Fruit fly (Drosophila melanogaster) whole organism, adult: ENCODE measurements around the gene VhaAC39-1.

ENCODE experiments used
- CG11617 ChIP-seq: fragments of 200-800 bp; sonication (Bioruptor generic); optimal IDR thresholded peaks from 2 replicates; lab custom pipeline; 2017; ENCODE audit warnings: mild to moderate bottlenecking, missing biosample characterization, missing genetic modification reagents, missing genetic modification characterization
- CG12768 ChIP-seq: fragments of 200-800 bp; sonication (Bioruptor generic); optimal IDR thresholded peaks from 2 replicates; lab custom pipeline; 2017; ENCODE audit warnings: missing biosample characterization, missing genetic modification characterization, mild to moderate bottlenecking, moderate library complexity, missing genetic modification reagents
- CG14711 ChIP-seq: fragments of 200-800 bp; sonication (Bioruptor generic); optimal IDR thresholded peaks from 2 replicates; lab custom pipeline; 2018; ENCODE audit warnings: missing biosample characterization, mild to moderate bottlenecking, missing genetic modification characterization, moderate library complexity
- CG1620 ChIP-seq: fragments of 200-800 bp; sonication (Bioruptor generic); optimal IDR thresholded peaks from 2 replicates; lab custom pipeline; 2016; ENCODE audit warnings: missing biosample characterization, missing genetic modification characterization
- CG33017 ChIP-seq: fragments of 200-800 bp; sonication (Bioruptor generic); optimal IDR thresholded peaks from 2 replicates; lab custom pipeline; 2018; ENCODE audit warnings: missing biosample characterization, mild to moderate bottlenecking, missing genetic modification characterization, moderate library complexity
- CG5204 ChIP-seq: fragments of 200-800 bp; sonication (Bioruptor generic); optimal IDR thresholded peaks from 2 replicates; lab custom pipeline; 2016; ENCODE audit warnings: missing biosample characterization, missing genetic modification characterization
- CG7045 ChIP-seq: fragments of 200-800 bp; sonication (Bioruptor generic); optimal IDR thresholded peaks from 2 replicates; lab custom pipeline; 2017; ENCODE audit warnings: missing biosample characterization, mild to moderate bottlenecking, missing genetic modification characterization
- CG7101 ChIP-seq: fragments of 200-800 bp; sonication (Bioruptor generic); optimal IDR thresholded peaks from 2 replicates; lab custom pipeline; 2018; ENCODE audit warnings: missing biosample characterization, mild to moderate bottlenecking, missing genetic modification characterization, moderate library complexity
- Clk ChIP-seq: fragments of 200-800 bp; sonication (Bioruptor generic); optimal IDR thresholded peaks from 2 replicates; lab custom pipeline; 2017; ENCODE audit warnings: missing biosample characterization, missing genetic modification characterization
- Crg-1 ChIP-seq: fragments of 200-800 bp; sonication (Bioruptor generic); optimal IDR thresholded peaks from 2 replicates; lab custom pipeline; 2016; ENCODE audit warnings: missing biosample characterization, missing genetic modification characterization
- Hr96 ChIP-seq: fragments of 200-800 bp; sonication (Bioruptor generic); optimal IDR thresholded peaks from 2 replicates; lab custom pipeline; 2016; ENCODE audit warnings: missing biosample characterization, missing genetic modification characterization
- Mnt ChIP-seq: fragments of 200-800 bp; sonication (Bioruptor generic); optimal IDR thresholded peaks from 2 replicates; lab custom pipeline; 2016; ENCODE audit warnings: missing biosample characterization, mild to moderate bottlenecking, missing genetic modification characterization
- bab1 ChIP-seq: fragments of 200-800 bp; sonication (Bioruptor generic); optimal IDR thresholded peaks from 3 replicates; lab custom pipeline; 2019; ENCODE audit warnings: missing biosample characterization, mild to moderate bottlenecking, missing genetic modification characterization, moderate library complexity
- cic ChIP-seq: fragments of 200-800 bp; sonication (Bioruptor generic); optimal IDR thresholded peaks from 2 replicates; lab custom pipeline; 2017; ENCODE audit warnings: missing biosample characterization, mild to moderate bottlenecking, missing genetic modification characterization, moderate library complexity
- cnc ChIP-seq, 2 experiments: fragments of >200 bp; optimal IDR thresholded peaks; 2 replicates each; lab custom pipeline; 2017
- kay ChIP-seq: fragments of 200-800 bp; sonication (Bioruptor generic); peaks from one replicate; lab custom pipeline; 2016; ENCODE audit warnings: missing biosample characterization, missing genetic modification characterization, borderline replicate concordance
- ovo ChIP-seq: fragments of 200-800 bp; sonication (Bioruptor generic); optimal IDR thresholded peaks from 2 replicates; lab custom pipeline; 2016; ENCODE audit warnings: missing biosample characterization, missing genetic modification characterization
- pad ChIP-seq: fragments of 200-800 bp; sonication (Bioruptor generic); optimal IDR thresholded peaks from 3 replicates; lab custom pipeline; 2017; ENCODE audit warnings: missing biosample characterization, missing genetic modification characterization, mild to moderate bottlenecking, moderate library complexity, missing genetic modification reagents
- tj ChIP-seq: fragments of 200-800 bp; sonication (Bioruptor generic); optimal IDR thresholded peaks from 3 replicates; lab custom pipeline; 2017; ENCODE audit warnings: missing biosample characterization, mild to moderate bottlenecking, missing genetic modification characterization, moderate library complexity
- toe ChIP-seq: fragments of 200-800 bp; sonication (Bioruptor generic); optimal IDR thresholded peaks from 2 replicates; lab custom pipeline; 2016; ENCODE audit warnings: missing biosample characterization, missing genetic modification characterization

The VhaAC39-1 gene

dm6 chrX:3846393-3846792 is 34.2 kb upstream of the VhaAC39-1 start:
- no peak for TF ChIP-seq Crg-1
- TF ChIP-seq Clk (GFP tag; lab: Kevin White, UChicago), result no peak
- TF ChIP-seq tj (GFP tag; lab: Kevin White, UChicago), result no peak
- no peak for TF ChIP-seq cnc (optimal IDR thresholded peaks at IDR 0.05; lab: Kevin White, UChicago)
- TF ChIP-seq CG5204 (GFP tag; lab: Kevin White, UChicago), result no peak
- no peak for TF ChIP-seq pad (GFP tag; lab: Kevin White, UChicago)
- TF ChIP-seq CG1620, result no peak
- no peak for TF ChIP-seq cic (GFP tag; lab: Kevin White, UChicago)
- no peak for TF ChIP-seq CG12768
- TF ChIP-seq CG33017, result no peak

dm6 chrX:3849419-3850028 is 31.0 kb upstream of the VhaAC39-1 start:
- TF ChIP-seq tj (GFP tag; lab: Kevin White, UChicago), result peak; percentile 96
- TF ChIP-seq CG12768, result no peak

- TF ChIP-seq cnc (optimal IDR thresholded peaks at IDR 0.05; lab: Kevin White, UChicago), result no peak
- peak; percentile 33 for TF ChIP-seq cic (GFP tag; lab: Kevin White, UChicago)
- no peak for TF ChIP-seq pad (GFP tag; lab: Kevin White, UChicago)
These were observed 19.4 kb upstream of the VhaAC39-1 start for dm6 chrX:3861183-3861582.

dm6 chrX:3862319-3862919 is 18.1 kb upstream of the VhaAC39-1 start:
- TF ChIP-seq Crg-1 (no peak), CG1620 (no peak), toe (GFP tag; lab: Kevin White, UChicago) (peak; percentile 46), tj (GFP tag; lab: Kevin White, UChicago) (no peak), CG11617 (GFP tag; lab: Kevin White, UChicago) (no peak), kay (GFP tag; lab: Kevin White, UChicago) (no peak), Clk (GFP tag; lab: Kevin White, UChicago) (no peak), Hr96 (GFP tag; lab: Kevin White, UChicago) (peak; percentile 7), CG12768 (no peak), CG14711 (no peak), CG7045 (GFP tag; lab: Kevin White, UChicago) (peak; percentile 23), ovo (no peak), cnc (optimal IDR thresholded peaks at IDR 0.05; lab: Kevin White, UChicago) (peak in 1 of 2 experiments; percentile 23)

dm6 chrX:3866104-3866503 is 14.4 kb upstream of the VhaAC39-1 start:
- TF ChIP-seq CG7045 (GFP tag; lab: Kevin White, UChicago) (no peak), ovo (peak; percentile 39)

dm6 chrX:3866844-3867457 is 13.6 kb upstream of the VhaAC39-1 start:
- TF ChIP-seq Mnt (GFP tag; lab: Kevin White, UChicago), result no peak
- no peak for TF ChIP-seq cnc (optimal IDR thresholded peaks at IDR 0.05; lab: Kevin White, UChicago)
- TF ChIP-seq CG11617 (GFP tag; lab: Kevin White, UChicago), result no peak
- no peak for TF ChIP-seq cic (GFP tag; lab: Kevin White, UChicago)
- TF ChIP-seq Hr96 (GFP tag; lab: Kevin White, UChicago), result no peak
- no peak for TF ChIP-seq pad (GFP tag; lab: Kevin White, UChicago)
- TF ChIP-seq Clk (GFP tag; lab: Kevin White, UChicago), result no peak
- TF ChIP-seq bab1 (GFP tag; lab: Kevin White, UChicago), result no peak
- TF ChIP-seq Crg-1, result no peak

- TF ChIP-seq ovo (peak; percentile 87), pad (GFP tag; lab: Kevin White, UChicago) (peak; percentile 96), CG12768 (no peak)
These were observed 12.8 kb upstream of the VhaAC39-1 start for dm6 chrX:3867782-3868181.

- peak; percentile 58 for TF ChIP-seq Mnt (GFP tag; lab: Kevin White, UChicago)
- TF ChIP-seq cic (GFP tag; lab: Kevin White, UChicago), result peak; percentile 44
- peak; percentile 81 for TF ChIP-seq ovo
- peak; percentile 72 for TF ChIP-seq pad (GFP tag; lab: Kevin White, UChicago)
- peak; percentile 93 for TF ChIP-seq Crg-1
- peak; percentile 88 for TF ChIP-seq CG7045 (GFP tag; lab: Kevin White, UChicago)
- peak; percentile 86 for TF ChIP-seq CG5204 (GFP tag; lab: Kevin White, UChicago)
- TF ChIP-seq bab1 (GFP tag; lab: Kevin White, UChicago), result peak; percentile 98
- peak; percentile 82 for TF ChIP-seq CG11617 (GFP tag; lab: Kevin White, UChicago)
- peak; percentile 87 for TF ChIP-seq CG33017
- peak; percentile 94 for TF ChIP-seq CG7101 (tag; lab: Kevin White, UChicago)
- peak; percentile 96 for TF ChIP-seq CG1620
- peak; percentile 38 for TF ChIP-seq kay (GFP tag; lab: Kevin White, UChicago)
- TF ChIP-seq tj (GFP tag; lab: Kevin White, UChicago), result peak; percentile 81
- TF ChIP-seq Clk (GFP tag; lab: Kevin White, UChicago), result peak; percentile 78
- TF ChIP-seq toe (GFP tag; lab: Kevin White, UChicago), result peak; percentile 78
- TF ChIP-seq CG14711, result peak; percentile 90
- TF ChIP-seq Hr96 (GFP tag; lab: Kevin White, UChicago), result peak; percentile 95
- no peak for TF ChIP-seq cnc (optimal IDR thresholded peaks at IDR 0.05; lab: Kevin White, UChicago)
- TF ChIP-seq CG12768, result peak; percentile 84
These were observed 12.0 kb upstream of the VhaAC39-1 start, which contains the start of gene CG2930 for dm6 chrX:3868456-3869023. CG2930 (plus strand) TSS chrX:3868973.
